Fruit fly (Drosophila melanogaster) whole organism, embryonic: ENCODE results near the gene RpL8.

ENCODE experiments used
- ATbp ChIP-seq: fragments of 200-800 bp; sonication (Bioruptor generic); optimal IDR thresholded peaks from 2 replicates; lab custom pipeline; 2017; ENCODE audit warnings: missing biosample characterization, mild to moderate bottlenecking, missing genetic modification characterization, missing genetic modification reagents
- CG11398 ChIP-seq: fragments of 200-800 bp; sonication (Bioruptor generic); optimal IDR thresholded peaks from 2 replicates; lab custom pipeline; 2016; ENCODE audit warnings: missing biosample characterization, missing genetic modification characterization
- CG11696 ChIP-seq: fragments of 200-800 bp; sonication (Bioruptor generic); IDR thresholded peaks from 2 replicates; pipeline ENCODE4 v1.3.6; 2022; ENCODE audit warnings: missing biosample characterization, missing genetic modification characterization
- CG12071 ChIP-seq: fragments of 200-800 bp; sonication (Bioruptor generic); optimal IDR thresholded peaks from 3 replicates; lab custom pipeline; 2018; ENCODE audit warnings: missing biosample characterization, mild to moderate bottlenecking, missing genetic modification characterization
- CG12219 ChIP-seq: fragments of 200-800 bp; sonication (Bioruptor generic); optimal IDR thresholded peaks from 3 replicates; lab custom pipeline; 2018; ENCODE audit warnings: missing biosample characterization, mild to moderate bottlenecking, missing genetic modification characterization
- CG12659 ChIP-seq: fragments of 200-800 bp; sonication (Bioruptor generic); optimal IDR thresholded peaks from 3 replicates; lab custom pipeline; 2017; ENCODE audit warnings: mild to moderate bottlenecking, missing biosample characterization, missing genetic modification reagents, missing genetic modification characterization
- CG13424 ChIP-seq: fragments of 200-800 bp; sonication (Bioruptor generic); optimal IDR thresholded peaks from 2 replicates; lab custom pipeline; 2019; ENCODE audit warnings: missing biosample characterization, mild to moderate bottlenecking, missing genetic modification characterization, moderate library complexity
- CG13624 ChIP-seq: fragments of 200-800 bp; sonication (Bioruptor generic); optimal IDR thresholded peaks from 2 replicates; lab custom pipeline; 2016; ENCODE audit warnings: missing biosample characterization, missing genetic modification characterization
- CG14965 ChIP-seq: fragments of 200-800 bp; sonication (Bioruptor generic); optimal IDR thresholded peaks from 2 replicates; lab custom pipeline; 2016; ENCODE audit warnings: missing biosample characterization, missing genetic modification characterization, borderline replicate concordance
- CG15073 ChIP-seq: fragments of 200-800 bp; sonication (Bioruptor generic); optimal IDR thresholded peaks from 2 replicates; lab custom pipeline; 2016; ENCODE audit warnings: missing biosample characterization, missing genetic modification characterization
- CG15514 ChIP-seq: fragments of 200-800 bp; sonication (Bioruptor generic); optimal IDR thresholded peaks from 3 replicates; lab custom pipeline; 2017; ENCODE audit warnings: missing biosample characterization, missing genetic modification characterization, mild to moderate bottlenecking, moderate library complexity, missing genetic modification reagents
- CG1792 ChIP-seq: fragments of 200-800 bp; sonication (Bioruptor generic); optimal IDR thresholded peaks from 2 replicates; lab custom pipeline; 2016; ENCODE audit warnings: missing biosample characterization, missing genetic modification characterization
- CG2116 ChIP-seq: fragments of 200-800 bp; sonication (Bioruptor generic); optimal IDR thresholded peaks from 3 replicates; lab custom pipeline; 2018; ENCODE audit warnings: missing biosample characterization, mild to moderate bottlenecking, missing genetic modification characterization
- CG2712 ChIP-seq: fragments of 200-800 bp; optimal IDR thresholded peaks from 3 replicates; lab custom pipeline; 2019; ENCODE audit warnings: missing biosample characterization, mild to moderate bottlenecking, missing genetic modification characterization, moderate library complexity
- CG30403 ChIP-seq: fragments of 200-800 bp; sonication (Bioruptor generic); optimal IDR thresholded peaks from 3 replicates; lab custom pipeline; 2016; ENCODE audit warnings: missing biosample characterization, missing genetic modification characterization
- CG4282 ChIP-seq: fragments of 200-800 bp; sonication (Bioruptor generic); optimal IDR thresholded peaks from 2 replicates; lab custom pipeline; 2016; ENCODE audit warnings: missing biosample characterization, missing genetic modification characterization
- CG4854 ChIP-seq: fragments of 200-800 bp; sonication (Bioruptor generic); optimal IDR thresholded peaks from 2 replicates; lab custom pipeline; 2016; ENCODE audit warnings: missing biosample characterization, missing genetic modification characterization, inconsistent platforms
- CG6254 ChIP-seq: fragments of 200-800 bp; sonication (Bioruptor generic); optimal IDR thresholded peaks from 3 replicates; lab custom pipeline; 2017; ENCODE audit warnings: mild to moderate bottlenecking, missing biosample characterization, missing genetic modification reagents, missing genetic modification characterization
- CG6689 ChIP-seq: fragments of 200-800 bp; sonication (Bioruptor generic); IDR thresholded peaks from 2 replicates; pipeline ENCODE4 v1.3.6; 2022; ENCODE audit warnings: missing biosample characterization, missing genetic modification characterization
- Dek ChIP-seq: fragments of 200-800 bp; sonication (Bioruptor generic); optimal IDR thresholded peaks from 3 replicates; lab custom pipeline; 2019; ENCODE audit warnings: missing biosample characterization, mild to moderate bottlenecking, missing genetic modification characterization, moderate library complexity
- Gug ChIP-seq: fragments of 200-800 bp; sonication (Bioruptor generic); IDR thresholded peaks from 4 replicates; pipeline ENCODE4 v1.3.6; 2022; ENCODE audit warnings: missing biosample characterization, missing genetic modification characterization
- NC2β ChIP-seq: fragments of 200-800 bp; sonication (Bioruptor generic); optimal IDR thresholded peaks from 2 replicates; lab custom pipeline; 2016; ENCODE audit warnings: missing biosample characterization, missing genetic modification characterization
- Scr ChIP-seq: fragments of 200-800 bp; sonication (Bioruptor generic); IDR thresholded peaks from 2 replicates; pipeline ENCODE4 v1.3.6; 2022; ENCODE audit warnings: missing biosample characterization, missing genetic modification characterization; ENCODE audit not compliant: partially characterized antibody
- Side ChIP-seq: fragments of 200-800 bp; sonication (Bioruptor generic); optimal IDR thresholded peaks from 2 replicates; lab custom pipeline; 2016; ENCODE audit warnings: missing biosample characterization, missing genetic modification characterization
- Sox102F ChIP-seq: fragments of 200-800 bp; sonication (Bioruptor generic); optimal IDR thresholded peaks from 2 replicates; lab custom pipeline; 2018; ENCODE audit warnings: missing biosample characterization, mild to moderate bottlenecking, missing genetic modification characterization, moderate library complexity
- Stat92E ChIP-seq, 3 experiments: fragments of >200 bp in 2 of 3; fragments of 200-800 bp in 1 of 3; sonication (Bioruptor generic) in 1 of 3; optimal IDR thresholded peaks; 2 replicates each; lab custom pipeline; 2017 to 2019; ENCODE audit warnings: missing biosample characterization in 3 of 3, missing genetic modification characterization in 3 of 3, mild to moderate bottlenecking in 1 of 3, moderate library complexity in 1 of 3
- Trl ChIP-seq, 3 experiments: fragments of >200 bp in 2 of 3; fragments of 200-800 bp in 1 of 3; sonication (Bioruptor generic) in 1 of 3; optimal IDR thresholded peaks; 2 replicates in 1 of 3; 3 replicates in 2 of 3; lab custom pipeline; 2016 to 2017; ENCODE audit warnings: missing biosample characterization in 1 of 3, missing genetic modification characterization in 1 of 3
- Xrp1 ChIP-seq: fragments of 200-800 bp; sonication (Bioruptor generic); IDR thresholded peaks from 2 replicates; pipeline ENCODE4 v1.3.6; 2022; ENCODE audit warnings: missing biosample characterization, missing genetic modification characterization
- ac ChIP-seq: fragments of 200-800 bp; sonication (Bioruptor generic); optimal IDR thresholded peaks from 3 replicates; lab custom pipeline; 2017; ENCODE audit warnings: missing biosample characterization, mild to moderate bottlenecking, missing genetic modification characterization
- caup ChIP-seq: fragments of 200-800 bp; sonication (Bioruptor generic); optimal IDR thresholded peaks from 3 replicates; lab custom pipeline; 2017; ENCODE audit warnings: missing biosample characterization, mild to moderate bottlenecking, missing genetic modification characterization, moderate library complexity; ENCODE audit not compliant: severe bottlenecking
- chif ChIP-seq, 2 experiments: fragments of 200-800 bp; sonication (Bioruptor generic); optimal IDR thresholded peaks; 3 replicates each; lab custom pipeline; 2016; ENCODE audit warnings: missing biosample characterization in 2 of 2, missing genetic modification characterization in 2 of 2
- chn ChIP-seq: fragments of 200-800 bp; sonication (Bioruptor generic); optimal IDR thresholded peaks from 2 replicates; lab custom pipeline; 2016; ENCODE audit warnings: missing biosample characterization, missing genetic modification characterization
- fd102C ChIP-seq: fragments of 200-800 bp; sonication (Bioruptor generic); optimal IDR thresholded peaks from 2 replicates; lab custom pipeline; 2018; ENCODE audit warnings: missing biosample characterization, mild to moderate bottlenecking, missing genetic modification characterization, moderate library complexity
- fru ChIP-seq: fragments of >200 bp; optimal IDR thresholded peaks from 2 replicates; lab custom pipeline; 2017
- fu2 ChIP-seq: fragments of 200-800 bp; sonication (Bioruptor generic); optimal IDR thresholded peaks from 2 replicates; lab custom pipeline; 2016; ENCODE audit warnings: missing biosample characterization, missing genetic modification characterization
- gce ChIP-seq: fragments of 200-800 bp; sonication (Bioruptor generic); IDR thresholded peaks from 3 replicates; pipeline ENCODE4 v1.3.6; 2022; ENCODE audit warnings: missing biosample characterization, missing genetic modification characterization
- hbn ChIP-seq: fragments of 200-800 bp; sonication (Bioruptor generic); IDR thresholded peaks from 2 replicates; pipeline ENCODE4 v1.3.6; 2022; ENCODE audit warnings: missing biosample characterization, missing genetic modification characterization; ENCODE audit not compliant: partially characterized antibody
- jing ChIP-seq: fragments of 200-800 bp; sonication (Bioruptor generic); optimal IDR thresholded peaks from 2 replicates; lab custom pipeline; 2018; ENCODE audit warnings: missing biosample characterization, mild to moderate bottlenecking, missing genetic modification characterization
- klu ChIP-seq: fragments of 200-800 bp; sonication (Bioruptor generic); IDR thresholded peaks from 2 replicates; pipeline ENCODE4 v1.3.6; 2022; ENCODE audit warnings: missing biosample characterization, missing genetic modification characterization
- lmd ChIP-seq: fragments of 200-800 bp; sonication (Bioruptor generic); IDR thresholded peaks from 2 replicates; pipeline ENCODE4 v1.3.6; 2022; ENCODE audit warnings: missing biosample characterization, missing genetic modification characterization
- pros ChIP-seq: fragments of 200-800 bp; sonication (Bioruptor generic); optimal IDR thresholded peaks from 3 replicates; lab custom pipeline; 2019; ENCODE audit warnings: missing biosample characterization, mild to moderate bottlenecking, missing genetic modification characterization, moderate library complexity
- ro ChIP-seq: fragments of 200-800 bp; sonication (Bioruptor generic); IDR thresholded peaks from 2 replicates; pipeline ENCODE4 v1.3.6; 2022; ENCODE audit warnings: missing biosample characterization, missing genetic modification characterization
- sc ChIP-seq, 3 experiments: fragments of >200 bp in 2 of 3; fragments of 200-800 bp in 1 of 3; sonication (Bioruptor generic) in 1 of 3; optimal IDR thresholded peaks; 2 replicates in 2 of 3; 3 replicates in 1 of 3; lab custom pipeline; 2017; ENCODE audit warnings: mild to moderate bottlenecking in 1 of 3, missing biosample characterization in 1 of 3, missing genetic modification characterization in 1 of 3, missing genetic modification reagents in 1 of 3
- sens-2 ChIP-seq: fragments of 200-800 bp; sonication (Bioruptor generic); IDR thresholded peaks from 2 replicates; pipeline ENCODE4 v1.3.6; 2022; ENCODE audit warnings: missing biosample characterization, missing genetic modification characterization
- sima ChIP-seq: fragments of 200-800 bp; sonication (Bioruptor generic); optimal IDR thresholded peaks from 2 replicates; lab custom pipeline; 2016; ENCODE audit warnings: missing biosample characterization, missing genetic modification characterization
- tna ChIP-seq: fragments of 200-800 bp; sonication (Bioruptor generic); IDR thresholded peaks from 2 replicates; pipeline ENCODE4 v1.3.6; 2022; ENCODE audit warnings: missing biosample characterization, missing genetic modification characterization; ENCODE audit not compliant: partially characterized antibody
- toy ChIP-seq: fragments of 200-800 bp; sonication (Bioruptor generic); IDR thresholded peaks from 2 replicates; pipeline ENCODE4 v1.3.6; 2022; ENCODE audit warnings: missing biosample characterization, missing genetic modification characterization
- zfh2 ChIP-seq: fragments of 200-800 bp; sonication (Bioruptor generic); optimal IDR thresholded peaks from 2 replicates; lab custom pipeline; 2016; ENCODE audit warnings: missing biosample characterization, missing genetic modification characterization

The RpL8 gene

dm6 chr3L:2581343-2581825 lies 5.9 kb upstream of the RpL8 start (continued):
- TF ChIP-seq Trl (optimal IDR thresholded peaks at IDR 0.05; lab: Kevin White, UChicago) (no peak), Trl (GFP tag; optimal IDR thresholded peaks at IDR 0.05; lab: Kevin White, UChicago) (peak; percentile 71), CG12659 (GFP tag; lab: Kevin White, UChicago) (peak; percentile 77), jing (GFP tag; lab: Kevin White, UChicago) (peak; percentile 82), CG12071 (GFP tag; lab: Kevin White, UChicago) (peak; percentile 75), fu2 (GFP tag; lab: Kevin White, UChicago) (peak; percentile 58), pros (GFP tag; lab: Kevin White, UChicago) (no peak), CG30403 (GFP tag; lab: Kevin White, UChicago) (peak; percentile 75), Sox102F (GFP tag; lab: Kevin White, UChicago) (peak; percentile 83), hbn (no peak), Gug (GFP tag; lab: Robert Waterston, UW) (peak; percentile 41; the same call in 1 of the 4 replicates), toy (GFP tag; lab: Robert Waterston, UW) (peak; percentile 27; the same call in 1 of the 2 replicates), CG4282 (GFP tag; lab: Kevin White, UChicago) (peak; percentile 42), CG2116 (GFP tag; lab: Kevin White, UChicago) (peak; percentile 36), ac (GFP tag; lab: Kevin White, UChicago) (peak; percentile 58), CG1792 (peak; percentile 51), Dek (tag; lab: Kevin White, UChicago) (peak; percentile 53), CG4854 (peak; percentile 77), CG2712 (tag; lab: Kevin White, UChicago) (peak; percentile 88), caup (GFP tag; lab: Kevin White, UChicago) (peak; percentile 84), CG6689 (peak; percentile 72), zfh2 (GFP tag; lab: Kevin White, UChicago) (peak; percentile 64), CG14965 (peak; percentile 26), CG6254 (GFP tag; lab: Kevin White, UChicago) (peak; percentile 82), CG13624 (GFP tag; lab: Kevin White, UChicago) (peak; percentile 61), ATbp (GFP tag; lab: Kevin White, UChicago) (peak; percentile 80), CG15073 (GFP tag; lab: Kevin White, UChicago) (peak; percentile 45), klu (GFP tag; lab: Robert Waterston, UW) (peak; percentile 61), Side (peak; percentile 58), sima (GFP tag; lab: Kevin White, UChicago) (no peak), ro (GFP tag; lab: Robert Waterston, UW) (0 out of 2 replicates have a peak, but pooled peaks have one; percentile 24), CG15514 (peak; percentile 76), CG11696 (GFP tag; lab: Robert Waterston, UW) (peak; percentile 49; the same call in 1 of the 2 replicates), lmd (GFP tag; lab: Robert Waterston, UW) (peak; percentile 80), CG11398 (peak; percentile 1), tna (GFP tag; lab: Robert Waterston, UW) (no peak), fru (lab: Kevin White, UChicago) (no peak), CG13424 (tag; lab: Kevin White, UChicago) (peak; percentile 86), chif (GFP tag; optimal IDR thresholded peaks at IDR 0.05; lab: Kevin White, UChicago) (peak; percentile 60 to 78), CG12219 (peak; percentile 86), sc (optimal IDR thresholded peaks at IDR 0.05; lab: Kevin White, UChicago) (no peak), sc (GFP tag; optimal IDR thresholded peaks at IDR 0.05; lab: Kevin White, UChicago) (peak; percentile 81), gce (GFP tag; lab: Robert Waterston, UW) (peak; percentile 65; the same call in 1 of the 3 replicates), fd102C (peak; percentile 47), Scr (GFP tag; lab: Robert Waterston, UW) (no peak), chn (peak; percentile 76), Xrp1 (GFP tag; lab: Robert Waterston, UW) (peak; percentile 93), sens-2 (GFP tag; lab: Robert Waterston, UW) (peak; percentile 86), Stat92E (GFP tag; optimal IDR thresholded peaks at IDR 0.05; lab: Kevin White, UChicago) (peak in 1 of 3 experiments; percentile 78), NC2β (GFP tag; lab: Kevin White, UChicago) (peak; percentile 77)
